Worm (Caenorhabditis elegans) whole organism, young adult: ENCODE measurements around the gene C10F3.7.
A peak's percentile ranks its signal among the peaks of the same experiment; 100 is the strongest.

Experiments
- B0019.2 ChIP-seq: fragments of 200-800 bp; sonication (Bioruptor generic); conservative IDR thresholded peaks from 2 replicates; pipeline ENCODE4 v1.3.6; 2022; ENCODE audit warnings: missing genetic modification reagents, missing genetic modification characterization, missing compliant biosample characterization
- C17E4.6 ChIP-seq: fragments of 200-800 bp; sonication (Bioruptor generic); IDR thresholded peaks from 2 replicates; pipeline ENCODE4 v1.3.6; 2022; ENCODE audit warnings: missing genetic modification reagents, missing genetic modification characterization, missing compliant biosample characterization
- D2030.7 ChIP-seq: fragments of 200-800 bp; sonication (Bioruptor generic); IDR thresholded peaks from 2 replicates; pipeline ENCODE4 v1.3.6; 2022; ENCODE audit warnings: missing genetic modification reagents, missing genetic modification characterization, missing compliant biosample characterization
- F10E7.11 ChIP-seq: sonication (generic microtip); optimal IDR thresholded peaks from 2 replicates; lab custom pipeline; 2017; ENCODE audit warnings: mild to moderate bottlenecking, missing genetic modification characterization, moderate library complexity, missing compliant biosample characterization
- F23B12.7 ChIP-seq: sonication (generic microtip); optimal IDR thresholded peaks from 2 replicates; lab custom pipeline; 2017; ENCODE audit warnings: missing genetic modification characterization, mild to moderate bottlenecking, missing compliant biosample characterization, antibody characterized with exemption, moderate library complexity; ENCODE audit not compliant: insufficient read depth
- F33H1.4 ChIP-seq: fragments of 200-800 bp; sonication (Bioruptor generic); IDR thresholded peaks from 2 replicates; pipeline ENCODE4 v1.3.6; 2022; ENCODE audit warnings: missing genetic modification reagents, missing genetic modification characterization, missing compliant biosample characterization
- F49E8.2 ChIP-seq: sonication (generic microtip); optimal IDR thresholded peaks from 3 replicates; lab custom pipeline; 2017; ENCODE audit warnings: missing genetic modification characterization, mild to moderate bottlenecking, missing compliant biosample characterization, antibody characterized with exemption, moderate library complexity; ENCODE audit not compliant: insufficient read depth
- T26A5.8 ChIP-seq: sonication (generic microtip); optimal IDR thresholded peaks from 2 replicates; lab custom pipeline; 2016; ENCODE audit warnings: missing genetic modification characterization, missing compliant biosample characterization
- Y53G8AR.9 ChIP-seq: fragments of 200-800 bp; sonication (Bioruptor generic); conservative IDR thresholded peaks from 2 replicates; pipeline ENCODE4 v1.3.6; 2022; ENCODE audit warnings: missing genetic modification reagents, missing genetic modification characterization, missing compliant biosample characterization
- Y56A3A.18 ChIP-seq: fragments of 200-800 bp; sonication (Bioruptor generic); IDR thresholded peaks from 2 replicates; pipeline ENCODE4 v1.3.6; 2022; ENCODE audit warnings: missing genetic modification reagents, missing genetic modification characterization, missing compliant biosample characterization
- Y79H2A.3 ChIP-seq: fragments of 200-800 bp; sonication (Bioruptor generic); conservative IDR thresholded peaks from 2 replicates; pipeline ENCODE4 v1.3.6; 2022; ENCODE audit warnings: missing genetic modification reagents, missing genetic modification characterization, missing compliant biosample characterization
- Y95B8A.8 ChIP-seq: fragments of 200-800 bp; sonication (Bioruptor generic); IDR thresholded peaks from 2 replicates; pipeline ENCODE4 v1.3.6; 2022; ENCODE audit warnings: missing genetic modification reagents, missing genetic modification characterization, missing compliant biosample characterization
- attf-3 ChIP-seq: fragments of 200-800 bp; sonication (Bioruptor generic); conservative IDR thresholded peaks from 2 replicates; pipeline ENCODE4 v1.3.6; 2022; ENCODE audit warnings: missing genetic modification reagents, missing genetic modification characterization, missing compliant biosample characterization
- cebp-1 ChIP-seq, 2 experiments: fragments of 200-800 bp in 1 of 2; sonication (Bioruptor generic) in 1 of 2; sonication (generic microtip) in 1 of 2; IDR thresholded peaks in 1 of 2; optimal IDR thresholded peaks in 1 of 2; 2 replicates each; pipeline versions ENCODE4 v1.3.6 to Lab custom; 2017 to 2022; ENCODE audit warnings: missing compliant biosample characterization in 2 of 2, missing genetic modification characterization in 2 of 2, mild to moderate bottlenecking in 1 of 2, missing genetic modification reagents in 1 of 2, moderate library complexity in 1 of 2
- ceh-91 ChIP-seq: fragments of 200-800 bp; sonication (Bioruptor generic); IDR thresholded peaks from 2 replicates; pipeline ENCODE4 v1.3.6; 2022; ENCODE audit warnings: missing genetic modification reagents, missing genetic modification characterization, missing compliant biosample characterization
- dpl-1 ChIP-seq: fragments of 150-350 bp; optimal IDR thresholded peaks from 2 replicates; lab custom pipeline; 2014; ENCODE audit warnings: missing biosample characterization, missing genetic modification reagents, missing genetic modification characterization
- efl-1 ChIP-seq: fragments of 150-350 bp; optimal IDR thresholded peaks from 2 replicates; lab custom pipeline; 2014; ENCODE audit warnings: missing biosample characterization, missing genetic modification reagents, missing genetic modification characterization
- ekl-4 ChIP-seq: fragments of 200-800 bp; sonication (Bioruptor generic); IDR thresholded peaks from 2 replicates; pipeline ENCODE4 v1.3.6; 2022; ENCODE audit warnings: missing genetic modification reagents, missing genetic modification characterization, missing compliant biosample characterization
- him-1 ChIP-seq: sonication (generic microtip); optimal IDR thresholded peaks from 2 replicates; lab custom pipeline; 2016; ENCODE audit warnings: missing genotype, missing genetic modification reagents, missing genetic modification characterization, missing compliant biosample characterization
- hmg-1.2 ChIP-seq: fragments of 200-800 bp; sonication (Bioruptor generic); IDR thresholded peaks from 2 replicates; pipeline ENCODE4 v1.3.6; 2022; ENCODE audit warnings: missing genetic modification reagents, missing genetic modification characterization, missing compliant biosample characterization
- hsf-1 ChIP-seq: fragments of 200-800 bp; sonication (Bioruptor generic); IDR thresholded peaks from 2 replicates; pipeline ENCODE4 v1.3.6; 2022; ENCODE audit warnings: missing genetic modification reagents, missing genetic modification characterization, missing compliant biosample characterization
- lin-40 ChIP-seq: sonication (generic microtip); optimal IDR thresholded peaks from 2 replicates; lab custom pipeline; 2016; ENCODE audit warnings: missing genetic modification characterization, mild to moderate bottlenecking, missing compliant biosample characterization, missing genotype, missing genetic modification reagents
- lin-54 ChIP-seq: fragments of 200-800 bp; sonication (Bioruptor generic); optimal IDR thresholded peaks from 2 replicates; lab custom pipeline; 2018; ENCODE audit warnings: mild to moderate bottlenecking, missing genetic modification characterization, missing compliant biosample characterization
- lir-1 ChIP-seq: fragments of 200-800 bp; sonication (Bioruptor generic); conservative IDR thresholded peaks from 2 replicates; pipeline ENCODE4 v1.3.6; 2022; ENCODE audit warnings: missing genetic modification reagents, missing genetic modification characterization, missing compliant biosample characterization
- lsl-1 ChIP-seq: fragments of 200-800 bp; sonication (Bioruptor generic); optimal IDR thresholded peaks from 2 replicates; lab custom pipeline; 2018; ENCODE audit warnings: mild to moderate bottlenecking, missing genetic modification characterization, moderate library complexity, missing compliant biosample characterization
- madf-3 ChIP-seq: fragments of 200-800 bp; sonication (Bioruptor generic); IDR thresholded peaks from 2 replicates; pipeline ENCODE4 v1.3.6; 2022; ENCODE audit warnings: missing genetic modification reagents, missing genetic modification characterization, missing compliant biosample characterization
- madf-6 ChIP-seq: fragments of 200-800 bp; sonication (Bioruptor generic); IDR thresholded peaks from 2 replicates; pipeline ENCODE4 v1.3.6; 2022; ENCODE audit warnings: missing genetic modification reagents, missing genetic modification characterization, missing compliant biosample characterization
- madf-8 ChIP-seq: fragments of 200-800 bp; sonication (Bioruptor generic); conservative IDR thresholded peaks from 2 replicates; pipeline ENCODE4 v1.3.6; 2022; ENCODE audit warnings: missing genetic modification reagents, missing genetic modification characterization, missing compliant biosample characterization
- nfya-1 ChIP-seq: sonication (generic microtip); optimal IDR thresholded peaks from 2 replicates; lab custom pipeline; 2017; ENCODE audit warnings: antibody characterized with exemption, missing compliant biosample characterization, missing genetic modification characterization, borderline replicate concordance; ENCODE audit not compliant: insufficient read depth
- nhr-120 ChIP-seq: fragments of 200-800 bp; sonication (Bioruptor generic); IDR thresholded peaks from 2 replicates; pipeline ENCODE4 v1.3.6; 2022; ENCODE audit warnings: missing genetic modification characterization, missing compliant biosample characterization
- rcor-1 ChIP-seq: fragments of 200-800 bp; sonication (Bioruptor generic); IDR thresholded peaks from 2 replicates; pipeline ENCODE4 v1.3.6; 2022; ENCODE audit warnings: missing genetic modification reagents, missing genetic modification characterization, missing compliant biosample characterization
- rec-8 ChIP-seq, 2 experiments: sonication (generic microtip); optimal IDR thresholded peaks; 2 replicates each; lab custom pipeline; 2016; ENCODE audit warnings: mild to moderate bottlenecking in 2 of 2, missing genetic modification characterization in 2 of 2, missing genetic modification reagents in 2 of 2, missing genotype in 2 of 2, missing biosample characterization in 1 of 2, missing compliant biosample characterization in 1 of 2, moderate library complexity in 1 of 2
- snpc-1.3 ChIP-seq: sonication (generic microtip); optimal IDR thresholded peaks from 2 replicates; lab custom pipeline; 2017; ENCODE audit warnings: missing genetic modification characterization, mild to moderate bottlenecking, missing compliant biosample characterization, antibody characterized with exemption, moderate library complexity, missing genotype, missing genetic modification reagents; ENCODE audit not compliant: insufficient read depth
- snpc-3.4 ChIP-seq: sonication (generic microtip); optimal IDR thresholded peaks from 2 replicates; lab custom pipeline; 2017; ENCODE audit warnings: missing genetic modification characterization, mild to moderate bottlenecking, missing compliant biosample characterization, antibody characterized with exemption, moderate library complexity, missing genotype, missing genetic modification reagents
- snpc-4 ChIP-seq, 5 experiments: fragments of 150-350 bp in 1 of 5; sonication (generic microtip) in 4 of 5; optimal IDR thresholded peaks; 2 replicates each; lab custom pipeline; 2014 to 2018; ENCODE audit warnings: missing genetic modification characterization in 5 of 5, missing biosample characterization in 3 of 5, antibody characterized with exemption in 2 of 5, mild to moderate bottlenecking in 2 of 5, missing compliant biosample characterization in 2 of 5, missing genotype in 2 of 5, moderate library complexity in 2 of 5, missing genetic modification reagents in 1 of 5
- tbx-9 ChIP-seq: sonication (generic microtip); optimal IDR thresholded peaks from 2 replicates; lab custom pipeline; 2016; ENCODE audit warnings: borderline replicate concordance, missing genetic modification characterization, inconsistent platforms, missing compliant biosample characterization
- tlf-1 ChIP-seq: fragments of 200-800 bp; sonication (Bioruptor generic); optimal IDR thresholded peaks from 2 replicates; lab custom pipeline; 2018; ENCODE audit warnings: mild to moderate bottlenecking, missing genetic modification characterization, missing compliant biosample characterization
- xnd-1 ChIP-seq: sonication (generic microtip); optimal IDR thresholded peaks from 2 replicates; lab custom pipeline; 2016; ENCODE audit warnings: missing genotype, missing genetic modification reagents, missing genetic modification characterization, missing compliant biosample characterization
- ztf-6 ChIP-seq: fragments of 200-800 bp; sonication (Bioruptor generic); IDR thresholded peaks from 2 replicates; pipeline ENCODE4 v1.3.6; 2022; ENCODE audit warnings: missing genetic modification reagents, missing genetic modification characterization, missing compliant biosample characterization

C10F3.7 gene

ce11 chrV:6000368-6000802 lies 13.7 kb upstream of the C10F3.7 start (continued):
- peak; percentile 83; the same call in 1 of the 2 replicates for TF ChIP-seq madf-3
- TF ChIP-seq F10E7.11 (tag; lab: Kevin White, UChicago) = no peak
- TF ChIP-seq snpc-4 (GFP tag; optimal IDR thresholded peaks at IDR 0.05; lab: Kevin White, UChicago) = peak; percentile 46
- peak in 3 of 4 experiments; percentile 50 to 69 (median 69) for TF ChIP-seq snpc-4 (tag; optimal IDR thresholded peaks at IDR 0.05; lab: Kevin White, UChicago)

- peak; percentile 98 for TF ChIP-seq madf-8
- peak; percentile 66; the same call in 1 of the 2 replicates for TF ChIP-seq madf-3
- TF ChIP-seq lir-1 (GFP tag; lab: Robert Waterston, UW) = peak; percentile 26; the same call in 1 of the 2 replicates
- no peak for TF ChIP-seq nfya-1
- peak; percentile 73; the same call in 1 of the 2 replicates for TF ChIP-seq Y95B8A.8
- TF ChIP-seq dpl-1 (GFP tag; lab: Kevin White, UChicago) = peak; percentile 78
- TF ChIP-seq lin-54 (GFP tag; lab: Kevin White, UChicago) = peak; percentile 68
- peak; percentile 79 for TF ChIP-seq D2030.7
- TF ChIP-seq rec-8 (tag; optimal IDR thresholded peaks at IDR 0.05; lab: Kevin White, UChicago) = no peak
- TF ChIP-seq Y53G8AR.9 = no peak
- TF ChIP-seq snpc-4 (GFP tag; optimal IDR thresholded peaks at IDR 0.05; lab: Kevin White, UChicago) = no peak
- TF ChIP-seq snpc-4 (tag; optimal IDR thresholded peaks at IDR 0.05; lab: Kevin White, UChicago) = peak in 1 of 4 experiments; percentile 20
- TF ChIP-seq hsf-1 (GFP tag; lab: Robert Waterston, UW) = peak; percentile 45; the same call in 1 of the 2 replicates
- peak; percentile 75; the same call in 1 of the 2 replicates for TF ChIP-seq rcor-1 (GFP tag; lab: Robert Waterston, UW)
- peak; percentile 5 for TF ChIP-seq snpc-1.3 (tag; lab: Kevin White, UChicago)
- peak; percentile 97 for TF ChIP-seq lsl-1 (GFP tag; lab: Kevin White, UChicago)
- 0 out of 2 replicates have a peak, but pooled peaks have one; percentile 25 for TF ChIP-seq B0019.2 (GFP tag; lab: Robert Waterston, UW)
- 0 out of 2 replicates have a peak, but pooled peaks have one; percentile 17 for TF ChIP-seq attf-3 (GFP tag; lab: Robert Waterston, UW)
- peak; percentile 56 for TF ChIP-seq F23B12.7 (tag; lab: Kevin White, UChicago)
- TF ChIP-seq tbx-9 = no peak
- TF ChIP-seq Y79H2A.3 = 0 out of 2 replicates have a peak, but pooled peaks have one; percentile 20
- TF ChIP-seq snpc-3.4 (tag; lab: Kevin White, UChicago) = peak; percentile 61
- peak; percentile 98 for TF ChIP-seq madf-6 (GFP tag; lab: Robert Waterston, UW)
- TF ChIP-seq ceh-91 = peak; percentile 85
- peak; percentile 97 for TF ChIP-seq F33H1.4 (GFP tag; lab: Robert Waterston, UW)
- TF ChIP-seq C17E4.6 = no peak
- no peak for TF ChIP-seq nhr-120
- TF ChIP-seq ztf-6 (GFP tag; lab: Robert Waterston, UW) = no peak
- no peak for TF ChIP-seq lin-40
- no peak for TF ChIP-seq him-1 (tag; lab: Kevin White, UChicago)
- TF ChIP-seq cebp-1 (GFP tag; IDR thresholded peaks at IDR 0.05; lab: Robert Waterston, UW) = no peak
- TF ChIP-seq cebp-1 (tag; optimal IDR thresholded peaks at IDR 0.05; lab: Kevin White, UChicago) = no peak
- peak; percentile 89 for TF ChIP-seq efl-1 (GFP tag; lab: Kevin White, UChicago)
- TF ChIP-seq T26A5.8 (tag; lab: Kevin White, UChicago) = no peak
- no peak for TF ChIP-seq Y56A3A.18 (GFP tag; lab: Robert Waterston, UW)
- peak; percentile 53; the same call in 1 of the 2 replicates for TF ChIP-seq ekl-4 (GFP tag; lab: Robert Waterston, UW)
- peak; percentile 7 for TF ChIP-seq tlf-1 (GFP tag; lab: Kevin White, UChicago)
- peak; percentile 33; the same call in 1 of the 2 replicates for TF ChIP-seq hmg-1.2 (GFP tag; lab: Robert Waterston, UW)
- peak; percentile 96 for TF ChIP-seq xnd-1
- TF ChIP-seq F49E8.2 (tag; lab: Kevin White, UChicago) = peak; percentile 69
Measured at ce11 chrV:5996114-5996513, 9.5 kb upstream of the C10F3.7 start, which contains the start of gene cpg-4. Gene cpg-4 (plus strand): TSS chrV:5996416.
